Fruit fly (Drosophila melanogaster) whole organism, embryonic: ENCODE measurements around the gene mwh.

Experiments used
- Atf-2 ChIP-seq: fragments of 200-800 bp; sonication (Bioruptor generic); optimal IDR thresholded peaks from 2 replicates; lab custom pipeline; 2016; ENCODE audit warnings: missing biosample characterization, missing genetic modification characterization
- Atf6 ChIP-seq: fragments of 200-800 bp; sonication (Bioruptor generic); IDR thresholded peaks from 2 replicates; pipeline ENCODE4 v1.3.6; 2022; ENCODE audit warnings: missing biosample characterization, missing genetic modification characterization
- CG10565 ChIP-seq: fragments of 200-800 bp; sonication (Bioruptor generic); optimal IDR thresholded peaks from 3 replicates; lab custom pipeline; 2016; ENCODE audit warnings: missing biosample characterization, mild to moderate bottlenecking, missing genetic modification characterization
- CG12104 ChIP-seq: fragments of 200-800 bp; sonication (Bioruptor generic); optimal IDR thresholded peaks from 3 replicates; lab custom pipeline; 2016; ENCODE audit warnings: missing biosample characterization, missing genetic modification characterization
- CG12391 ChIP-seq: fragments of 200-800 bp; sonication (Bioruptor generic); optimal IDR thresholded peaks from 3 replicates; lab custom pipeline; 2018; ENCODE audit warnings: missing biosample characterization, mild to moderate bottlenecking, missing genetic modification characterization, moderate library complexity
- CG12769 ChIP-seq: fragments of 200-800 bp; sonication (Bioruptor generic); optimal IDR thresholded peaks from 2 replicates; lab custom pipeline; 2019; ENCODE audit warnings: missing biosample characterization, mild to moderate bottlenecking, missing genetic modification characterization, moderate library complexity
- CG13296 ChIP-seq: fragments of 200-800 bp; sonication (Bioruptor generic); optimal IDR thresholded peaks from 3 replicates; lab custom pipeline; 2018; ENCODE audit warnings: missing biosample characterization, mild to moderate bottlenecking, missing genetic modification characterization
- CG14965 ChIP-seq: fragments of 200-800 bp; sonication (Bioruptor generic); optimal IDR thresholded peaks from 2 replicates; lab custom pipeline; 2016; ENCODE audit warnings: missing biosample characterization, missing genetic modification characterization, borderline replicate concordance
- CG15073 ChIP-seq: fragments of 200-800 bp; sonication (Bioruptor generic); optimal IDR thresholded peaks from 2 replicates; lab custom pipeline; 2016; ENCODE audit warnings: missing biosample characterization, missing genetic modification characterization
- CG2875 ChIP-seq: fragments of 200-800 bp; sonication (Bioruptor generic); optimal IDR thresholded peaks from 2 replicates; lab custom pipeline; 2017; ENCODE audit warnings: missing biosample characterization, mild to moderate bottlenecking, missing genetic modification characterization, missing genetic modification reagents
- CG30020 ChIP-seq: fragments of 200-800 bp; optimal IDR thresholded peaks from 2 replicates; lab custom pipeline; 2019; ENCODE audit warnings: missing biosample characterization, mild to moderate bottlenecking, missing genetic modification characterization, moderate library complexity
- CG32767 ChIP-seq: fragments of 200-800 bp; sonication (Bioruptor generic); IDR thresholded peaks from 2 replicates; pipeline ENCODE4 v1.3.6; 2022; ENCODE audit warnings: missing biosample characterization, missing genetic modification characterization
- CG34422 ChIP-seq: fragments of 200-800 bp; sonication (Bioruptor generic); IDR thresholded peaks from 3 replicates; pipeline ENCODE4 v1.3.6; 2022; ENCODE audit warnings: missing biosample characterization, missing genetic modification characterization
- CG5180 ChIP-seq: fragments of 200-800 bp; sonication (Bioruptor generic); optimal IDR thresholded peaks from 3 replicates; lab custom pipeline; 2017; ENCODE audit warnings: missing biosample characterization, missing genetic modification characterization, mild to moderate bottlenecking, moderate library complexity, missing genetic modification reagents
- CG6765 ChIP-seq: fragments of 200-800 bp; sonication (Bioruptor generic); optimal IDR thresholded peaks from 3 replicates; lab custom pipeline; 2017; ENCODE audit warnings: missing biosample characterization, mild to moderate bottlenecking, missing genetic modification characterization
- CG7556 ChIP-seq: fragments of 200-800 bp; sonication (Bioruptor generic); optimal IDR thresholded peaks from 2 replicates; lab custom pipeline; 2017; ENCODE audit warnings: missing biosample characterization, mild to moderate bottlenecking, missing genetic modification characterization
- CG7745 ChIP-seq: fragments of 200-800 bp; sonication (Bioruptor generic); optimal IDR thresholded peaks from 2 replicates; lab custom pipeline; 2018; ENCODE audit warnings: missing biosample characterization, mild to moderate bottlenecking, missing genetic modification characterization, moderate library complexity
- CG8281 ChIP-seq: fragments of 200-800 bp; sonication (Bioruptor generic); optimal IDR thresholded peaks from 2 replicates; lab custom pipeline; 2018; ENCODE audit warnings: missing biosample characterization, mild to moderate bottlenecking, missing genetic modification characterization, moderate library complexity
- CG8765 ChIP-seq: fragments of 200-800 bp; sonication (Bioruptor generic); IDR thresholded peaks from 2 replicates; pipeline ENCODE4 v1.3.6; 2022; ENCODE audit warnings: missing biosample characterization, missing genetic modification characterization
- CG9609 ChIP-seq: fragments of 200-800 bp; sonication (Bioruptor generic); optimal IDR thresholded peaks from 3 replicates; lab custom pipeline; 2016; ENCODE audit warnings: missing biosample characterization, missing genetic modification characterization
- Camta ChIP-seq: fragments of 200-800 bp; sonication (Bioruptor generic); optimal IDR thresholded peaks from 2 replicates; lab custom pipeline; 2016; ENCODE audit warnings: missing biosample characterization, missing genetic modification characterization
- Deaf1 ChIP-seq: fragments of 200-800 bp; optimal IDR thresholded peaks from 3 replicates; lab custom pipeline; 2019; ENCODE audit warnings: missing biosample characterization, mild to moderate bottlenecking, missing genetic modification characterization, moderate library complexity
- Dip2 ChIP-seq: fragments of 200-800 bp; sonication (Bioruptor generic); IDR thresholded peaks from 2 replicates; pipeline ENCODE4 v1.3.6; 2022; ENCODE audit warnings: missing biosample characterization, missing genetic modification characterization
- Doc3 ChIP-seq: fragments of 200-800 bp; sonication (Bioruptor generic); IDR thresholded peaks from 3 replicates; pipeline ENCODE4 v1.3.6; 2022; ENCODE audit warnings: missing biosample characterization, missing genetic modification characterization; ENCODE audit not compliant: partially characterized antibody
- E2f1 ChIP-seq: fragments of 200-800 bp; sonication (Bioruptor generic); IDR thresholded peaks from 2 replicates; pipeline ENCODE4 v1.3.6; 2022; ENCODE audit warnings: missing biosample characterization, missing genetic modification characterization
- E2f2 ChIP-seq: fragments of 200-800 bp; sonication (Bioruptor generic); IDR thresholded peaks from 2 replicates; pipeline ENCODE4 v1.3.6; 2022; ENCODE audit warnings: missing biosample characterization, missing genetic modification characterization
- HmgD ChIP-seq: fragments of 200-800 bp; sonication (Bioruptor generic); optimal IDR thresholded peaks from 3 replicates; lab custom pipeline; 2016; ENCODE audit warnings: missing biosample characterization, missing genetic modification characterization
- Kr ChIP-seq: fragments of 200-800 bp; sonication (Bioruptor generic); optimal IDR thresholded peaks from 2 replicates; lab custom pipeline; 2017; ENCODE audit warnings: missing biosample characterization, mild to moderate bottlenecking, missing genetic modification characterization
- Lim3 ChIP-seq: fragments of 200-800 bp; sonication (Bioruptor generic); IDR thresholded peaks from 2 replicates; pipeline ENCODE4 v1.3.6; 2022; ENCODE audit warnings: missing biosample characterization, missing genetic modification characterization
- Lpt ChIP-seq: fragments of >200 bp; optimal IDR thresholded peaks from 2 replicates; lab custom pipeline; 2018; ENCODE audit warnings: missing biosample characterization, missing genetic modification characterization
- MESR4 ChIP-seq: fragments of 200-800 bp; sonication (Bioruptor generic); optimal IDR thresholded peaks from 2 replicates; lab custom pipeline; 2018; ENCODE audit warnings: missing biosample characterization, mild to moderate bottlenecking, missing genetic modification characterization, moderate library complexity
- Med ChIP-seq: fragments of 200-800 bp; sonication (Bioruptor generic); peaks from one replicate; lab custom pipeline; 2016; ENCODE audit warnings: missing biosample characterization, missing genetic modification characterization, mild to moderate bottlenecking, inconsistent platforms, moderate library complexity
- Sox102F ChIP-seq: fragments of 200-800 bp; sonication (Bioruptor generic); optimal IDR thresholded peaks from 2 replicates; lab custom pipeline; 2018; ENCODE audit warnings: missing biosample characterization, mild to moderate bottlenecking, missing genetic modification characterization, moderate library complexity
- ara ChIP-seq: fragments of 200-800 bp; sonication (Bioruptor generic); IDR thresholded peaks from 2 replicates; pipeline ENCODE4 v1.3.6; 2022; ENCODE audit warnings: missing biosample characterization, missing genetic modification characterization
- ash1 ChIP-seq: fragments of 200-800 bp; sonication (Bioruptor generic); optimal IDR thresholded peaks from 2 replicates; lab custom pipeline; 2018; ENCODE audit warnings: missing biosample characterization, mild to moderate bottlenecking, missing genetic modification characterization
- bbx ChIP-seq: fragments of 200-800 bp; sonication (Bioruptor generic); IDR thresholded peaks from 2 replicates; pipeline ENCODE4 v1.3.6; 2022; ENCODE audit warnings: missing biosample characterization, missing genetic modification characterization; ENCODE audit not compliant: partially characterized antibody
- bowl ChIP-seq: fragments of 200-800 bp; sonication (Bioruptor generic); IDR thresholded peaks from 2 replicates; pipeline ENCODE4 v1.3.6; 2022; ENCODE audit warnings: missing biosample characterization, missing genetic modification characterization
- dm ChIP-seq: fragments of 200-800 bp; sonication (Bioruptor generic); optimal IDR thresholded peaks from 3 replicates; lab custom pipeline; 2016; ENCODE audit warnings: missing biosample characterization, missing genetic modification characterization
- dmrt11E ChIP-seq: fragments of 200-800 bp; sonication (Bioruptor generic); optimal IDR thresholded peaks from 3 replicates; lab custom pipeline; 2018; ENCODE audit warnings: missing biosample characterization, mild to moderate bottlenecking, missing genetic modification characterization, moderate library complexity
- grn ChIP-seq: fragments of 200-800 bp; sonication (Bioruptor generic); optimal IDR thresholded peaks from 3 replicates; lab custom pipeline; 2017; ENCODE audit warnings: missing biosample characterization, missing genetic modification characterization
- gsb-n ChIP-seq: fragments of 200-800 bp; sonication (Bioruptor generic); optimal IDR thresholded peaks from 3 replicates; lab custom pipeline; 2018; ENCODE audit warnings: missing biosample characterization, mild to moderate bottlenecking, missing genetic modification characterization
- her ChIP-seq: fragments of 200-800 bp; sonication (Bioruptor generic); optimal IDR thresholded peaks from 2 replicates; lab custom pipeline; 2016; ENCODE audit warnings: missing biosample characterization, missing genetic modification characterization
- otp ChIP-seq: fragments of 200-800 bp; sonication (Bioruptor generic); IDR thresholded peaks from 3 replicates; pipeline ENCODE4, ENCODE4 v1.3.6; 2022; ENCODE audit warnings: missing biosample characterization, missing genetic modification characterization
- peb ChIP-seq: fragments of 200-800 bp; sonication (Bioruptor generic); IDR thresholded peaks from 2 replicates; pipeline ENCODE4 v1.3.6; 2022; ENCODE audit warnings: missing biosample characterization, missing genetic modification characterization
- pho ChIP-seq: fragments of 200-800 bp; sonication (Bioruptor generic); optimal IDR thresholded peaks from 2 replicates; lab custom pipeline; 2016; ENCODE audit warnings: missing biosample characterization, missing genetic modification characterization
- pros ChIP-seq: fragments of 200-800 bp; sonication (Bioruptor generic); optimal IDR thresholded peaks from 3 replicates; lab custom pipeline; 2019; ENCODE audit warnings: missing biosample characterization, mild to moderate bottlenecking, missing genetic modification characterization, moderate library complexity
- schlank ChIP-seq: fragments of 200-800 bp; sonication (Bioruptor generic); optimal IDR thresholded peaks from 2 replicates; lab custom pipeline; 2018; ENCODE audit warnings: missing biosample characterization, mild to moderate bottlenecking, missing genetic modification characterization
- slbo ChIP-seq: fragments of 200-800 bp; sonication (Bioruptor generic); IDR thresholded peaks from 2 replicates; pipeline ENCODE4 v1.3.6; 2022; ENCODE audit warnings: missing biosample characterization, missing genetic modification characterization
- unpg ChIP-seq: fragments of 200-800 bp; sonication (Bioruptor generic); optimal IDR thresholded peaks from 3 replicates; lab custom pipeline; 2018; ENCODE audit warnings: missing biosample characterization, mild to moderate bottlenecking, missing genetic modification characterization, moderate library complexity

mwh gene

dm6 chr3L:1166945-1167913 is 33.4 kb upstream of the mwh start (continued):
- TF ChIP-seq CG34422 (GFP tag; lab: Robert Waterston, UW), result no peak
- TF ChIP-seq CG6765 (GFP tag; lab: Kevin White, UChicago), result no peak
- TF ChIP-seq Camta, result peak; percentile 72
- TF ChIP-seq her (GFP tag; lab: Kevin White, UChicago), result no peak
- TF ChIP-seq otp (GFP tag; lab: Robert Waterston, UW), result no peak
- TF ChIP-seq slbo (GFP tag; lab: Robert Waterston, UW), result no peak
- TF ChIP-seq ara, result peak; percentile 71
- no peak for TF ChIP-seq MESR4 (GFP tag; lab: Kevin White, UChicago)
- no peak for TF ChIP-seq CG10565
- TF ChIP-seq CG15073, result no peak
- no peak for TF ChIP-seq Dip2 (GFP tag; lab: Robert Waterston, UW)
- TF ChIP-seq gsb-n, result peak; percentile 56
- no peak for TF ChIP-seq bowl (GFP tag; lab: Robert Waterston, UW)
- peak; percentile 64 for TF ChIP-seq dmrt11E (tag; lab: Kevin White, UChicago)
- TF ChIP-seq Atf-2 (GFP tag; lab: Kevin White, UChicago), result no peak
- peak; percentile 19 for TF ChIP-seq CG7745 (tag; lab: Kevin White, UChicago)
- TF ChIP-seq bbx (GFP tag; lab: Robert Waterston, UW), result no peak
- no peak for TF ChIP-seq CG8281 (tag; lab: Kevin White, UChicago)
- peak; percentile 12 for TF ChIP-seq Sox102F (GFP tag; lab: Kevin White, UChicago)
- TF ChIP-seq dm (GFP tag; lab: Kevin White, UChicago), result no peak
- no peak for TF ChIP-seq Doc3
- TF ChIP-seq unpg (GFP tag; lab: Kevin White, UChicago), result peak; percentile 25
- TF ChIP-seq E2f2 (GFP tag; lab: Robert Waterston, UW), result no peak
- no peak for TF ChIP-seq Atf6
- TF ChIP-seq Lim3 (GFP tag; lab: Robert Waterston, UW), result no peak
- TF ChIP-seq CG32767 (GFP tag; lab: Robert Waterston, UW), result no peak
- TF ChIP-seq Deaf1, result no peak
- no peak for TF ChIP-seq schlank (tag; lab: Kevin White, UChicago)
- TF ChIP-seq ash1 (GFP tag; lab: Kevin White, UChicago), result no peak
- peak; percentile 48; the same call in 1 of the 2 replicates for TF ChIP-seq peb (GFP tag; lab: Robert Waterston, UW)
- no peak for TF ChIP-seq pho
- peak; percentile 60 for TF ChIP-seq Med (GFP tag; lab: Kevin White, UChicago)
- no peak for TF ChIP-seq CG12769 (tag; lab: Kevin White, UChicago)
- no peak for TF ChIP-seq CG5180 (GFP tag; lab: Kevin White, UChicago)
- TF ChIP-seq Kr (GFP tag; lab: Kevin White, UChicago), result peak; percentile 63
- no peak for TF ChIP-seq Lpt (GFP tag; lab: Kevin White, UChicago)
- no peak for TF ChIP-seq CG30020
- no peak for TF ChIP-seq CG7556 (GFP tag; lab: Kevin White, UChicago)
- TF ChIP-seq CG12104 (GFP tag; lab: Kevin White, UChicago), result no peak
- peak; percentile 84 for TF ChIP-seq pros
- peak; percentile 52 for TF ChIP-seq CG12391 (tag; lab: Kevin White, UChicago)
- no peak for TF ChIP-seq CG14965
- TF ChIP-seq grn (GFP tag; lab: Kevin White, UChicago), result no peak
- TF ChIP-seq CG9609 (GFP tag; lab: Kevin White, UChicago), result peak; percentile 19
- no peak for TF ChIP-seq CG13296 (GFP tag; lab: Kevin White, UChicago)
- TF ChIP-seq E2f1 (GFP tag; lab: Robert Waterston, UW), result peak; percentile 55
- no peak for TF ChIP-seq HmgD (GFP tag; lab: Kevin White, UChicago)
- TF ChIP-seq CG8765 (GFP tag; lab: Robert Waterston, UW), result peak; percentile 62; the same call in 1 of the 2 replicates
- TF ChIP-seq CG2875, result no peak
